Fruit fly (Drosophila melanogaster) whole organism, prepupa: ENCODE measurements around the gene CG14537.

Experiments
- Blimp-1 ChIP-seq: fragments of 200-800 bp; sonication (Bioruptor generic); optimal IDR thresholded peaks from 3 replicates; lab custom pipeline; 2017; ENCODE audit warnings: missing biosample characterization, missing genetic modification characterization, mild to moderate bottlenecking, moderate library complexity, missing genetic modification reagents
- CG10631 ChIP-seq: fragments of 200-800 bp; sonication (Bioruptor generic); optimal IDR thresholded peaks from 2 replicates; lab custom pipeline; 2016; ENCODE audit warnings: missing biosample characterization, missing genetic modification characterization
- CG10669 ChIP-seq: fragments of 200-800 bp; sonication (Bioruptor generic); optimal IDR thresholded peaks from 3 replicates; lab custom pipeline; 2018; ENCODE audit warnings: missing biosample characterization, mild to moderate bottlenecking, missing genetic modification characterization, moderate library complexity
- CG11294 ChIP-seq: fragments of 200-800 bp; sonication (Bioruptor generic); IDR thresholded peaks from 2 replicates; pipeline ENCODE4 v1.3.6; 2022; ENCODE audit warnings: missing biosample characterization, missing genetic modification characterization
- CG15336 ChIP-seq: fragments of 200-800 bp; sonication (Bioruptor generic); IDR thresholded peaks from 2 replicates; pipeline ENCODE4 v1.3.6; 2022; ENCODE audit warnings: missing biosample characterization, missing genetic modification characterization
- CG1621 ChIP-seq: fragments of 200-800 bp; sonication (Bioruptor generic); optimal IDR thresholded peaks from 3 replicates; lab custom pipeline; 2018; ENCODE audit warnings: missing biosample characterization, mild to moderate bottlenecking, missing genetic modification characterization
- CG16779 ChIP-seq: fragments of 200-800 bp; sonication (Bioruptor generic); optimal IDR thresholded peaks from 3 replicates; lab custom pipeline; 2017; ENCODE audit warnings: missing biosample characterization, mild to moderate bottlenecking, missing genetic modification characterization
- CG3032 ChIP-seq: fragments of 200-800 bp; optimal IDR thresholded peaks from 2 replicates; lab custom pipeline; 2019; ENCODE audit warnings: missing biosample characterization, mild to moderate bottlenecking, missing genetic modification characterization, moderate library complexity
- CG3919 ChIP-seq: fragments of 200-800 bp; sonication (Bioruptor generic); optimal IDR thresholded peaks from 3 replicates; lab custom pipeline; 2016; ENCODE audit warnings: missing biosample characterization, missing genetic modification characterization
- CG6163 ChIP-seq: fragments of 200-800 bp; sonication (Bioruptor generic); IDR thresholded peaks from 3 replicates; pipeline ENCODE4 v1.3.6; 2022; ENCODE audit warnings: missing biosample characterization, missing genetic modification characterization
- CG6276 ChIP-seq: fragments of 200-800 bp; sonication (Bioruptor generic); optimal IDR thresholded peaks from 2 replicates; lab custom pipeline; 2017; ENCODE audit warnings: missing biosample characterization, mild to moderate bottlenecking, missing genetic modification characterization
- CG6808 ChIP-seq: fragments of 200-800 bp; sonication (Bioruptor generic); optimal IDR thresholded peaks from 3 replicates; lab custom pipeline; 2017; ENCODE audit warnings: missing biosample characterization, missing genetic modification characterization, mild to moderate bottlenecking, moderate library complexity, missing genetic modification reagents
- CG6854 ChIP-seq: fragments of 200-800 bp; sonication (Bioruptor generic); optimal IDR thresholded peaks from 2 replicates; lab custom pipeline; 2017; ENCODE audit warnings: missing biosample characterization, mild to moderate bottlenecking, missing genetic modification characterization
- CG7368 ChIP-seq: fragments of 200-800 bp; sonication (Bioruptor generic); optimal IDR thresholded peaks from 3 replicates; lab custom pipeline; 2016; ENCODE audit warnings: missing biosample characterization, missing genetic modification characterization
- CG8119 ChIP-seq: fragments of 200-800 bp; sonication (Bioruptor generic); IDR thresholded peaks from 3 replicates; pipeline ENCODE4 v1.3.6; 2022; ENCODE audit warnings: missing biosample characterization, missing genetic modification characterization
- CG8632 ChIP-seq: fragments of 200-800 bp; sonication (Bioruptor generic); optimal IDR thresholded peaks from 3 replicates; lab custom pipeline; 2016; ENCODE audit warnings: missing biosample characterization, missing genetic modification characterization
- CG9139 ChIP-seq: fragments of 200-800 bp; sonication (Bioruptor generic); optimal IDR thresholded peaks from 3 replicates; lab custom pipeline; 2017; ENCODE audit warnings: missing biosample characterization, mild to moderate bottlenecking, missing genetic modification characterization
- Eip75B ChIP-seq: fragments of 200-800 bp; sonication (Bioruptor generic); optimal IDR thresholded peaks from 3 replicates; lab custom pipeline; 2016; ENCODE audit warnings: missing biosample characterization, missing genetic modification characterization
- Eip93F ChIP-seq: fragments of 200-800 bp; sonication (Bioruptor generic); optimal IDR thresholded peaks from 2 replicates; lab custom pipeline; 2016; ENCODE audit warnings: missing biosample characterization, mild to moderate bottlenecking, missing genetic modification characterization
- Ets96B ChIP-seq: fragments of 200-800 bp; optimal IDR thresholded peaks from 2 replicates; lab custom pipeline; 2019; ENCODE audit warnings: missing biosample characterization, mild to moderate bottlenecking, missing genetic modification characterization, moderate library complexity
- Gug ChIP-seq: fragments of 200-800 bp; sonication (Bioruptor generic); IDR thresholded peaks from 2 replicates; pipeline ENCODE4 v1.3.6; 2022; ENCODE audit warnings: missing biosample characterization, missing genetic modification characterization
- Hr39 ChIP-seq: fragments of 200-800 bp; sonication (Bioruptor generic); optimal IDR thresholded peaks from 2 replicates; lab custom pipeline; 2016; ENCODE audit warnings: missing biosample characterization, missing genetic modification characterization
- Hr4 ChIP-seq: fragments of 200-800 bp; sonication (Bioruptor generic); optimal IDR thresholded peaks from 3 replicates; lab custom pipeline; 2016; ENCODE audit warnings: missing biosample characterization, missing genetic modification characterization
- Lpt ChIP-seq: fragments of 200-800 bp; sonication (Bioruptor generic); optimal IDR thresholded peaks from 3 replicates; lab custom pipeline; 2016; ENCODE audit warnings: missing biosample characterization, missing genetic modification characterization
- OdsH ChIP-seq: fragments of 200-800 bp; sonication (Bioruptor generic); optimal IDR thresholded peaks from 3 replicates; lab custom pipeline; 2016; ENCODE audit warnings: missing biosample characterization, missing genetic modification characterization
- Sox102F ChIP-seq: fragments of 200-800 bp; sonication (Bioruptor generic); optimal IDR thresholded peaks from 2 replicates; lab custom pipeline; 2016; ENCODE audit warnings: missing biosample characterization, mild to moderate bottlenecking, missing genetic modification characterization
- Sox15 ChIP-seq: fragments of 200-800 bp; sonication (Bioruptor generic); optimal IDR thresholded peaks from 3 replicates; lab custom pipeline; 2016; ENCODE audit warnings: missing biosample characterization, missing genetic modification characterization
- achi ChIP-seq: fragments of 200-800 bp; sonication (Bioruptor generic); optimal IDR thresholded peaks from 3 replicates; lab custom pipeline; 2016; ENCODE audit warnings: missing biosample characterization, missing genetic modification characterization
- cyc ChIP-seq: fragments of 200-800 bp; sonication (Bioruptor generic); optimal IDR thresholded peaks from 3 replicates; lab custom pipeline; 2016; ENCODE audit warnings: missing biosample characterization, missing genetic modification characterization
- dac ChIP-seq: fragments of 200-800 bp; sonication (Bioruptor generic); optimal IDR thresholded peaks from 2 replicates; lab custom pipeline; 2017; ENCODE audit warnings: missing biosample characterization, mild to moderate bottlenecking, missing genetic modification characterization
- dsx ChIP-seq: fragments of 200-800 bp; optimal IDR thresholded peaks from 3 replicates; lab custom pipeline; 2019; ENCODE audit warnings: missing biosample characterization, mild to moderate bottlenecking, missing genetic modification characterization, moderate library complexity; ENCODE audit not compliant: poor library complexity, severe bottlenecking
- eg ChIP-seq: fragments of 200-800 bp; sonication (Bioruptor generic); IDR thresholded peaks from 3 replicates; pipeline ENCODE4 v1.3.6; 2022; ENCODE audit warnings: missing biosample characterization, missing genetic modification characterization
- fd85E ChIP-seq: fragments of 200-800 bp; sonication (Bioruptor generic); optimal IDR thresholded peaks from 3 replicates; lab custom pipeline; 2016; ENCODE audit warnings: missing biosample characterization, missing genetic modification characterization
- lz ChIP-seq: fragments of 200-800 bp; sonication (Bioruptor generic); optimal IDR thresholded peaks from 3 replicates; lab custom pipeline; 2016; ENCODE audit warnings: missing biosample characterization, missing genetic modification characterization
- pdm3 ChIP-seq: fragments of 200-800 bp; sonication (Bioruptor generic); optimal IDR thresholded peaks from 3 replicates; lab custom pipeline; 2016; ENCODE audit warnings: missing biosample characterization, missing genetic modification characterization
- salr ChIP-seq, 2 experiments: fragments of 200-800 bp; sonication (Bioruptor generic); optimal IDR thresholded peaks; 3 replicates each; lab custom pipeline; 2016 to 2018; ENCODE audit warnings: missing biosample characterization in 2 of 2, missing genetic modification characterization in 2 of 2, mild to moderate bottlenecking in 1 of 2
- ss ChIP-seq, 2 experiments: fragments of 200-800 bp; sonication (Bioruptor generic); optimal IDR thresholded peaks; 2 replicates in 1 of 2; 3 replicates in 1 of 2; lab custom pipeline; 2017 to 2018; ENCODE audit warnings: mild to moderate bottlenecking in 2 of 2, missing biosample characterization in 2 of 2, missing genetic modification characterization in 2 of 2, moderate library complexity in 1 of 2
- vri ChIP-seq: fragments of 200-800 bp; sonication (Bioruptor generic); optimal IDR thresholded peaks from 3 replicates; lab custom pipeline; 2016; ENCODE audit warnings: missing biosample characterization, mild to moderate bottlenecking, missing genetic modification characterization

The CG14537 gene

dm6 chr2L:7879292-7879894 lies 39.1 kb downstream of the CG14537 start, which contains the start of gene spz3 (continued):
- TF ChIP-seq CG3032 (tag; lab: Kevin White, UChicago) (peak; percentile 53), Eip75B (GFP tag; lab: Kevin White, UChicago) (peak; percentile 43), salr (GFP tag; optimal IDR thresholded peaks at IDR 0.05; lab: Kevin White, UChicago) (peak; percentile 9 to 33), Sox15 (no peak), dac (GFP tag; lab: Kevin White, UChicago) (no peak), CG15336 (peak; percentile 80), fd85E (GFP tag; lab: Kevin White, UChicago) (no peak), Blimp-1 (GFP tag; lab: Kevin White, UChicago) (peak; percentile 41), OdsH (GFP tag; lab: Kevin White, UChicago) (peak; percentile 1), eg (GFP tag; lab: Robert Waterston, UW) (peak; percentile 90), Gug (GFP tag; lab: Robert Waterston, UW) (peak; percentile 27; the same call in 1 of the 2 replicates), CG7368 (GFP tag; lab: Kevin White, UChicago) (no peak), Ets96B (tag; lab: Kevin White, UChicago) (peak; percentile 68), dsx (GFP tag; lab: Kevin White, UChicago) (peak; percentile 71), cyc (GFP tag; lab: Kevin White, UChicago) (no peak), Hr39 (no peak), pdm3 (GFP tag; lab: Kevin White, UChicago) (peak; percentile 53), CG10631 (GFP tag; lab: Kevin White, UChicago) (no peak), Lpt (GFP tag; lab: Kevin White, UChicago) (peak; percentile 23), CG3919 (GFP tag; lab: Kevin White, UChicago) (peak; percentile 42), vri (GFP tag; lab: Kevin White, UChicago) (peak; percentile 63), lz (GFP tag; lab: Kevin White, UChicago) (peak; percentile 9), ss (GFP tag; optimal IDR thresholded peaks at IDR 0.05; lab: Kevin White, UChicago) (peak; percentile 80 to 88), CG9139 (GFP tag; lab: Kevin White, UChicago) (peak; percentile 82), CG8119 (GFP tag; lab: Robert Waterston, UW) (peak; percentile 84), CG11294 (no peak), Eip93F (peak; percentile 61), CG6276 (peak; percentile 82), CG8632 (GFP tag; lab: Kevin White, UChicago) (peak; percentile 55), CG6163 (peak; percentile 92)

dm6 chr2L:7880458-7880857 lies 40.2 kb downstream of the CG14537 start:
- TF ChIP-seq salr (GFP tag; optimal IDR thresholded peaks at IDR 0.05; lab: Kevin White, UChicago) (no peak), ss (GFP tag; optimal IDR thresholded peaks at IDR 0.05; lab: Kevin White, UChicago) (peak; percentile 40 to 60), Ets96B (tag; lab: Kevin White, UChicago) (peak; percentile 8), achi (GFP tag; lab: Kevin White, UChicago) (no peak), CG16779 (no peak), Sox102F (GFP tag; lab: Kevin White, UChicago) (no peak), Hr4 (no peak), pdm3 (GFP tag; lab: Kevin White, UChicago) (no peak), eg (GFP tag; lab: Robert Waterston, UW) (peak; percentile 53; the same call in 1 of the 3 replicates), CG6854 (GFP tag; lab: Kevin White, UChicago) (peak; percentile 70), CG11294 (no peak), dsx (GFP tag; lab: Kevin White, UChicago) (peak; percentile 40), Blimp-1 (GFP tag; lab: Kevin White, UChicago) (peak; percentile 96), CG6808 (GFP tag; lab: Kevin White, UChicago) (peak; percentile 32), CG1621 (peak; percentile 12), CG10669 (GFP tag; lab: Kevin White, UChicago) (no peak), CG9139 (GFP tag; lab: Kevin White, UChicago) (peak; percentile 61), Sox15 (no peak), CG6163 (peak; percentile 49; the same call in 2 of the 3 replicates)
